Worm (Caenorhabditis elegans) whole organism, early embryonic: ENCODE data around the gene C07C7.1.

Experiments
- B0310.2 ChIP-seq: sonication (generic microtip); optimal IDR thresholded peaks from 2 replicates; lab custom pipeline; 2016; ENCODE audit warnings: mild to moderate bottlenecking, missing genetic modification characterization, missing compliant biosample characterization
- F13C5.2 ChIP-seq: sonication (generic microtip); optimal IDR thresholded peaks from 2 replicates; lab custom pipeline; 2017; ENCODE audit warnings: mild to moderate bottlenecking, missing genetic modification characterization, inconsistent platforms, missing compliant biosample characterization
- aly-1 ChIP-seq: sonication (generic microtip); optimal IDR thresholded peaks from 2 replicates; lab custom pipeline; 2016; ENCODE audit warnings: missing genetic modification characterization, missing compliant biosample characterization
- ama-1 ChIP-seq: fragments of 150-350 bp; optimal IDR thresholded peaks from 2 replicates; lab custom pipeline; 2014
- ceh-13 ChIP-seq: fragments of 200-800 bp; sonication (Bioruptor generic); optimal IDR thresholded peaks from 2 replicates; lab custom pipeline; 2018; ENCODE audit warnings: mild to moderate bottlenecking, missing genetic modification characterization, missing compliant biosample characterization
- ceh-36 ChIP-seq: sonication (generic microtip); optimal IDR thresholded peaks from 2 replicates; lab custom pipeline; 2016; ENCODE audit warnings: missing genetic modification characterization, inconsistent platforms, missing compliant biosample characterization
- flt-1 ChIP-seq: fragments of 200-800 bp; sonication (Bioruptor generic); IDR thresholded peaks from 2 replicates; pipeline ENCODE4 v1.3.6; 2022; ENCODE audit warnings: missing genetic modification characterization, missing compliant biosample characterization
- hmbx-1 ChIP-seq: sonication (generic microtip); optimal IDR thresholded peaks from 2 replicates; lab custom pipeline; 2016; ENCODE audit warnings: mild to moderate bottlenecking, missing genetic modification characterization, missing compliant biosample characterization
- hmg-4 ChIP-seq: fragments of 200-800 bp; sonication (Bioruptor generic); optimal IDR thresholded peaks from 2 replicates; lab custom pipeline; 2018; ENCODE audit warnings: mild to moderate bottlenecking, missing genetic modification characterization, missing compliant biosample characterization
- scrt-1 ChIP-seq: fragments of 200-800 bp; sonication (Bioruptor generic); IDR thresholded peaks from 2 replicates; pipeline ENCODE4 v1.3.6; 2022; ENCODE audit warnings: missing genetic modification characterization, missing compliant biosample characterization
- sea-1 ChIP-seq: fragments of 200-800 bp; sonication (Bioruptor generic); conservative IDR thresholded peaks from 2 replicates; pipeline ENCODE4 v1.3.6; 2022; ENCODE audit warnings: missing genetic modification characterization, missing compliant biosample characterization
- tbx-11 ChIP-seq: fragments of 200-800 bp; sonication (Bioruptor generic); IDR thresholded peaks from 2 replicates; pipeline ENCODE4 v1.3.6; 2022; ENCODE audit warnings: missing genetic modification characterization, missing compliant biosample characterization
- tra-4 ChIP-seq: sonication (generic microtip); optimal IDR thresholded peaks from 2 replicates; lab custom pipeline; 2017; ENCODE audit warnings: missing genetic modification characterization, missing compliant biosample characterization

DNA sequence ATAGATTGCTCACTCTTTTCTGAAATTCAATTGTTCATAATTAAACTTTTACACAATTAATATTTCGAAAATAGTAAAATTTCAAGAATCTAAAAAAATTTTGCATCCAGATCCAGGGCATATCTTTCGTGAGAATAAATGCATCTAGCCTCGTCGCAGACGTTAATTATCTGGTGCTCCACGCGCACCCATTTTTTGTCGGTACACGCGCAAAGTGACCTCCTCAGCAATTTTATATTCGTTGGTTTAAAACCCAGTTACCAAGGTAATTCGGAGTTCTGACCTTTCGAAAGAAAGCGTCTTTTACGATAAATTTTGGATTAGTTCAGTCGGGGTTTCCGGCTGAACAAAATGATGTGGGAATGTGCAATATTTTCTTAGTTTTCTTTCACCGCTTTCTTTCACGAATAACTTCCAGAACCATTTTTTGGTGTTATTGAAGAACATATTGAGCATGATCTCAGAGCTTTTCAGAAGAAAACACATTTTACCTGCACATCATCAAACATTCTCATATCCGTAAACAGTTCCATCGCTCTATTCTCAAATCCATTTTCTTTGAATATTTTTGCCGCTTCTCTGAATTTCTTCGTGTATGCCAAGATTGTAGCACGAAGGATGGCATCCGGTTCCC lies 44.4 kb upstream of the C07C7.1 start:
- TF ChIP-seq ceh-36 (tag; lab: Kevin White, UChicago) = no peak
- no peak for TF ChIP-seq hmg-4
- no peak for TF ChIP-seq hmbx-1 (tag; lab: Kevin White, UChicago)
- TF ChIP-seq aly-1 (tag; lab: Kevin White, UChicago) = no peak
- no peak for TF ChIP-seq tbx-11
- no peak for TF ChIP-seq B0310.2
- no peak for TF ChIP-seq flt-1 (GFP tag; lab: Robert Waterston, UW)
- TF ChIP-seq ceh-13 (GFP tag; lab: Kevin White, UChicago) = no peak
- no peak for TF ChIP-seq ama-1 (lab: Kevin White, UChicago)
- TF ChIP-seq scrt-1 (GFP tag; lab: Robert Waterston, UW) = no peak
- TF ChIP-seq F13C5.2 = no peak
- no peak for TF ChIP-seq tra-4 (tag; lab: Kevin White, UChicago)
- TF ChIP-seq sea-1 = no peak
